Worm (Caenorhabditis elegans) whole organism, L1 larva: ENCODE results near the gene cey-1.

Experiments used
- C34B4.2 ChIP-seq: sonication (generic microtip); optimal IDR thresholded peaks from 2 replicates; lab custom pipeline; 2017; ENCODE audit warnings: mild to moderate bottlenecking, missing genetic modification characterization, missing compliant biosample characterization
- F16B12.6 ChIP-seq: fragments of 150-350 bp; optimal IDR thresholded peaks from 2 replicates; lab custom pipeline; 2014; ENCODE audit warnings: missing biosample characterization, missing genetic modification characterization
- ama-1 ChIP-seq: fragments of 150-350 bp; optimal IDR thresholded peaks from 2 replicates; lab custom pipeline; 2014
- ceh-88 ChIP-seq: fragments of 200-800 bp; sonication (Bioruptor generic); IDR thresholded peaks from 2 replicates; pipeline ENCODE4 v1.3.6; 2022; ENCODE audit warnings: missing genetic modification characterization, missing compliant biosample characterization
- ceh-90 ChIP-seq: sonication (generic microtip); optimal IDR thresholded peaks from 2 replicates; lab custom pipeline; 2016; ENCODE audit warnings: missing genetic modification characterization, missing compliant biosample characterization
- ces-1 ChIP-seq: fragments of 150-350 bp; optimal IDR thresholded peaks from 2 replicates; lab custom pipeline; 2014; ENCODE audit warnings: missing biosample characterization, missing genetic modification reagents, missing genetic modification characterization
- dpl-1 ChIP-seq, 3 experiments: fragments of 150-350 bp in 2 of 3; sonication (generic microtip) in 1 of 3; optimal IDR thresholded peaks; 2 replicates each; lab custom pipeline; 2014 to 2017; ENCODE audit warnings: missing biosample characterization in 3 of 3, missing genetic modification characterization in 3 of 3, missing genetic modification reagents in 3 of 3
- efl-1 ChIP-seq, 4 experiments: fragments of 150-350 bp; optimal IDR thresholded peaks in 3 of 4; peaks in 1 of 4; 1 replicate in 1 of 4; 2 replicates in 3 of 4; lab custom pipeline; 2014; ENCODE audit warnings: missing biosample characterization in 2 of 4, missing genetic modification characterization in 2 of 4, missing genetic modification reagents in 2 of 4
- elt-2 ChIP-seq: sonication (generic microtip); optimal IDR thresholded peaks from 2 replicates; lab custom pipeline; 2016; ENCODE audit warnings: missing genetic modification characterization, mild to moderate bottlenecking, inconsistent platforms, missing compliant biosample characterization, missing genetic modification reagents
- elt-3 ChIP-seq, 6 experiments: fragments of 150-350 bp in 1 of 6; sonication (generic microtip); optimal IDR thresholded peaks; 2 replicates each; lab custom pipeline; 2017 to 2018; ENCODE audit warnings: missing biosample characterization in 6 of 6, missing genetic modification characterization in 6 of 6, inconsistent platforms in 1 of 6
- ets-5 ChIP-seq: fragments of 200-800 bp; sonication (Bioruptor generic); IDR thresholded peaks from 2 replicates; pipeline ENCODE4 v1.3.6; 2022; ENCODE audit warnings: missing genetic modification characterization, missing compliant biosample characterization
- fkh-8 ChIP-seq: sonication (generic microtip); optimal IDR thresholded peaks from 2 replicates; lab custom pipeline; 2016; ENCODE audit warnings: mild to moderate bottlenecking, missing genetic modification characterization, missing compliant biosample characterization
- irx-1 ChIP-seq: sonication (generic microtip); optimal IDR thresholded peaks from 2 replicates; lab custom pipeline; 2016; ENCODE audit warnings: missing genetic modification characterization, missing compliant biosample characterization
- lin-14 ChIP-seq: fragments of 200-800 bp; sonication (Bioruptor generic); optimal IDR thresholded peaks from 2 replicates; lab custom pipeline; 2018; ENCODE audit warnings: mild to moderate bottlenecking, missing genetic modification characterization, moderate library complexity, missing compliant biosample characterization
- lin-35 ChIP-seq, 2 experiments: fragments of 150-350 bp; optimal IDR thresholded peaks; 2 replicates each; lab custom pipeline; 2014; ENCODE audit warnings: missing biosample characterization in 2 of 2, missing genetic modification characterization in 2 of 2, missing genetic modification reagents in 2 of 2
- mef-2 ChIP-seq: fragments of 150-350 bp; optimal IDR thresholded peaks from 2 replicates; lab custom pipeline; 2014; ENCODE audit warnings: missing biosample characterization, missing genetic modification characterization
- nhr-19 ChIP-seq: fragments of 200-800 bp; sonication (Bioruptor generic); conservative IDR thresholded peaks from 2 replicates; pipeline ENCODE4 v1.3.6; 2022; ENCODE audit warnings: missing genetic modification characterization, missing compliant biosample characterization
- nhr-237 ChIP-seq: fragments of 150-350 bp; optimal IDR thresholded peaks from 2 replicates; lab custom pipeline; 2014; ENCODE audit warnings: missing biosample characterization, missing genetic modification characterization
- nhr-47 ChIP-seq: sonication (generic microtip); optimal IDR thresholded peaks from 2 replicates; lab custom pipeline; 2016; ENCODE audit warnings: mild to moderate bottlenecking, missing genetic modification characterization, moderate library complexity, missing compliant biosample characterization
- nhr-71 ChIP-seq: sonication (generic microtip); optimal IDR thresholded peaks from 2 replicates; lab custom pipeline; 2016; ENCODE audit warnings: mild to moderate bottlenecking, missing genetic modification characterization, moderate library complexity, missing compliant biosample characterization
- nhr-90 ChIP-seq: sonication (generic microtip); optimal IDR thresholded peaks from 2 replicates; lab custom pipeline; 2016; ENCODE audit warnings: mild to moderate bottlenecking, missing genetic modification characterization, missing compliant biosample characterization; ENCODE audit not compliant: poor library complexity
- pag-3 ChIP-seq: sonication (generic microtip); optimal IDR thresholded peaks from 2 replicates; lab custom pipeline; 2017; ENCODE audit warnings: missing genetic modification characterization, mild to moderate bottlenecking, missing compliant biosample characterization, antibody characterized with exemption, borderline replicate concordance; ENCODE audit not compliant: insufficient read depth
- pax-3 ChIP-seq: fragments of 200-800 bp; sonication (Bioruptor generic); optimal IDR thresholded peaks from 2 replicates; lab custom pipeline; 2018; ENCODE audit warnings: mild to moderate bottlenecking, missing genetic modification characterization, moderate library complexity, missing compliant biosample characterization
- rnt-1 ChIP-seq: sonication (generic microtip); optimal IDR thresholded peaks from 2 replicates; lab custom pipeline; 2016; ENCODE audit warnings: mild to moderate bottlenecking, missing genetic modification characterization, moderate library complexity, missing compliant biosample characterization
- sup-37 ChIP-seq: fragments of 200-800 bp; sonication (Bioruptor generic); optimal IDR thresholded peaks from 2 replicates; lab custom pipeline; 2018; ENCODE audit warnings: mild to moderate bottlenecking, missing genetic modification characterization, missing compliant biosample characterization
- tbx-2 ChIP-seq: sonication (generic microtip); optimal IDR thresholded peaks from 2 replicates; lab custom pipeline; 2016; ENCODE audit warnings: missing genetic modification characterization, missing compliant biosample characterization
- unc-30 ChIP-seq: sonication (generic microtip); optimal IDR thresholded peaks from 2 replicates; lab custom pipeline; 2017; ENCODE audit warnings: missing biosample characterization, missing genetic modification characterization
- unc-62 ChIP-seq: fragments of 150-350 bp; optimal IDR thresholded peaks from 2 replicates; lab custom pipeline; 2014; ENCODE audit warnings: missing biosample characterization, missing genetic modification reagents, missing genetic modification characterization
- unc-98 ChIP-seq: fragments of 200-800 bp; sonication (Bioruptor generic); IDR thresholded peaks from 2 replicates; pipeline ENCODE4 v1.3.6; 2022; ENCODE audit warnings: missing genetic modification characterization, missing compliant biosample characterization
- vab-15 ChIP-seq: sonication (generic microtip); optimal IDR thresholded peaks from 2 replicates; lab custom pipeline; 2017; ENCODE audit warnings: missing genotype, mild to moderate bottlenecking, missing genetic modification characterization, missing compliant biosample characterization
- zip-4 ChIP-seq: fragments of 200-800 bp; sonication (Bioruptor generic); optimal IDR thresholded peaks from 2 replicates; lab custom pipeline; 2018; ENCODE audit warnings: mild to moderate bottlenecking, missing genetic modification characterization, moderate library complexity, missing compliant biosample characterization
- ztf-4 ChIP-seq: fragments of 150-350 bp; optimal IDR thresholded peaks from 2 replicates; lab custom pipeline; 2014; ENCODE audit warnings: missing biosample characterization, missing genetic modification characterization

The cey-1 gene

ce11 chrII:11012532-11013179, 28.4 kb downstream of the cey-1 start:
- TF ChIP-seq rnt-1, result no peak
- no peak for TF ChIP-seq unc-98 (GFP tag; lab: Robert Waterston, UW)
- TF ChIP-seq fkh-8 (tag; lab: Kevin White, UChicago), result no peak
- TF ChIP-seq lin-35 (GFP tag; optimal IDR thresholded peaks at IDR 0.05; lab: Kevin White, UChicago), result no peak
- TF ChIP-seq pax-3, result no peak
- no peak for TF ChIP-seq dpl-1 (GFP tag; optimal IDR thresholded peaks at IDR 0.05; lab: Kevin White, UChicago)
- TF ChIP-seq ama-1 (lab: Kevin White, UChicago), result no peak

- no peak for TF ChIP-seq nhr-237 (tag; lab: Kevin White, UChicago)
- no peak for TF ChIP-seq nhr-19 (GFP tag; lab: Robert Waterston, UW)
- no peak for TF ChIP-seq lin-14 (GFP tag; lab: Kevin White, UChicago)
- no peak for TF ChIP-seq vab-15 (tag; lab: Kevin White, UChicago)
- no peak for TF ChIP-seq ceh-90 (tag; lab: Kevin White, UChicago)
- TF ChIP-seq tbx-2 (tag; lab: Kevin White, UChicago), result no peak
- TF ChIP-seq mef-2 (tag; lab: Kevin White, UChicago), result no peak
- TF ChIP-seq irx-1 (tag; lab: Kevin White, UChicago), result no peak
- TF ChIP-seq pax-3, result no peak
- no peak for TF ChIP-seq elt-2
- no peak for TF ChIP-seq pag-3 (tag; lab: Kevin White, UChicago)
- no peak for TF ChIP-seq ama-1 (lab: Kevin White, UChicago)
- no peak for TF ChIP-seq ces-1 (GFP tag; lab: Kevin White, UChicago)
- TF ChIP-seq ets-5 (GFP tag; lab: Robert Waterston, UW), result no peak
- no peak for TF ChIP-seq sup-37 (GFP tag; lab: Kevin White, UChicago)
- no peak for TF ChIP-seq F16B12.6 (tag; lab: Kevin White, UChicago)
- TF ChIP-seq zip-4 (GFP tag; lab: Kevin White, UChicago), result no peak
- TF ChIP-seq efl-1 (optimal IDR thresholded peaks at IDR 0.05; lab: Kevin White, UChicago), result no peak
- no peak for TF ChIP-seq efl-1 (GFP tag; optimal IDR thresholded peaks at IDR 0.05 in 1 of 2; lab: Kevin White, UChicago)
- no peak for TF ChIP-seq elt-3 (tag; optimal IDR thresholded peaks at IDR 0.05; lab: Kevin White, UChicago)
Measured at ce11 chrII:11010914-11011313, 30.1 kb downstream of the cey-1 start.

- no peak for TF ChIP-seq ceh-90 (tag; lab: Kevin White, UChicago)
- peak; percentile 30 for TF ChIP-seq lin-14 (GFP tag; lab: Kevin White, UChicago)
- TF ChIP-seq, all 84 proteins: peak for 1
Measured at ce11 chrII:11004381-11004780, 36.6 kb downstream of the cey-1 start.

- TF ChIP-seq nhr-90 (tag; lab: Kevin White, UChicago), result no peak
- TF ChIP-seq nhr-71 (tag; lab: Kevin White, UChicago), result peak; percentile 27
- TF ChIP-seq nhr-47 (tag; lab: Kevin White, UChicago), result peak; percentile 18
Measured at ce11 chrII:10999109-10999508, 41.9 kb downstream of the cey-1 start.

- TF ChIP-seq ztf-4 (tag; lab: Kevin White, UChicago), result no peak
- no peak for TF ChIP-seq C34B4.2 (tag; lab: Kevin White, UChicago)
- TF ChIP-seq elt-3 (tag; optimal IDR thresholded peaks at IDR 0.05; lab: Kevin White, UChicago), result no peak
- no peak for TF ChIP-seq F16B12.6 (tag; lab: Kevin White, UChicago)
- TF ChIP-seq unc-30 (tag; lab: Kevin White, UChicago), result no peak
- TF ChIP-seq lin-14 (GFP tag; lab: Kevin White, UChicago), result no peak
- TF ChIP-seq ceh-88 (GFP tag; lab: Robert Waterston, UW), result no peak
- TF ChIP-seq unc-62 (GFP tag; lab: Kevin White, UChicago), result no peak
Measured at ce11 chrII:10995600-10995999, 45.4 kb downstream of the cey-1 start.
